Worm (Caenorhabditis elegans) whole organism, L4/young adult: ENCODE data around the gene grd-13.
"Not testable (repeated sequence)": the region's sequence is repeated elsewhere in the genome, so short reads cannot be mapped to it uniquely, and the experiment has no call there.

ENCODE experiments used
- W03F9.2 ChIP-seq: fragments of 150-350 bp; optimal IDR thresholded peaks from 2 replicates; lab custom pipeline; 2014; ENCODE audit warnings: missing biosample characterization, missing genetic modification characterization
- dao-5 ChIP-seq: sonication (generic microtip); optimal IDR thresholded peaks from 2 replicates; lab custom pipeline; 2016; ENCODE audit warnings: missing genotype, missing genetic modification characterization, moderate library complexity, missing compliant biosample characterization
- him-1 ChIP-seq: sonication (generic microtip); optimal IDR thresholded peaks from 2 replicates; lab custom pipeline; 2016; ENCODE audit warnings: missing genotype, missing genetic modification reagents, missing genetic modification characterization, missing compliant biosample characterization

DNA sequence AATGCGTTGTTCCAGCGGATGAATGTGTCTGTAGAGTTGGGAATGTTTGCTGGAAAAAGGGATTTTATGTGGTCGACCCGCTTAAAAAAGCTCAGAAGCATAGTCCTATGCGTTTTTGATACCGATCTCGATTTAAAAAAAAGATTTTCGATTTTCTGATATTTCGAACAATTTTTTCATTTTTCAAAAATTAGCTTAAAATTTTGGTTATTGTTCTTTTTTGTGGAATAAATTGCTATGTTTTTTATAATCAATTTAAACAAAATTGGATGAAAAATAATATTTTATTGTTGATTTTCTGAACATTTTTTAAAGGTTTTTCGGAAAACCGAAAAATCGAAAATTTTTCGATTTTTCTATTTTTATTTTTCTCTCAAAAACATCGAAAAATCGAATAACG, 4.7 kb upstream of the grd-13 start, which contains the start of gene C04C3.7:
- TF ChIP-seq him-1; W03F9.2 (tag; lab: Kevin White, UChicago); dao-5 (tag; lab: Kevin White, UChicago): not testable (repeated sequence)
